Fruit fly (Drosophila melanogaster) whole organism, embryonic: Measurements from ENCODE around the gene CG2841.

ENCODE experiments used
- ATbp ChIP-seq: fragments of 200-800 bp; sonication (Bioruptor generic); optimal IDR thresholded peaks from 2 replicates; lab custom pipeline; 2017; ENCODE audit warnings: missing biosample characterization, mild to moderate bottlenecking, missing genetic modification characterization, missing genetic modification reagents
- BEAF-32 ChIP-seq: fragments of 200-800 bp; sonication (Bioruptor generic); optimal IDR thresholded peaks from 3 replicates; lab custom pipeline; 2017; ENCODE audit warnings: missing biosample characterization, missing genetic modification characterization, mild to moderate bottlenecking, moderate library complexity, missing genetic modification reagents
- CG11560 ChIP-seq: fragments of 200-800 bp; sonication (Bioruptor generic); IDR thresholded peaks from 3 replicates; pipeline ENCODE4 v1.3.6; 2022; ENCODE audit warnings: missing biosample characterization, missing genetic modification characterization
- CG13624 ChIP-seq: fragments of 200-800 bp; sonication (Bioruptor generic); optimal IDR thresholded peaks from 2 replicates; lab custom pipeline; 2016; ENCODE audit warnings: missing biosample characterization, missing genetic modification characterization
- CG15011 ChIP-seq: fragments of 200-800 bp; sonication (Bioruptor generic); optimal IDR thresholded peaks from 3 replicates; lab custom pipeline; 2018; ENCODE audit warnings: missing biosample characterization, mild to moderate bottlenecking, missing genetic modification characterization
- CG1529 ChIP-seq: fragments of 200-800 bp; sonication (Bioruptor generic); optimal IDR thresholded peaks from 3 replicates; lab custom pipeline; 2018; ENCODE audit warnings: missing biosample characterization, missing genetic modification characterization
- CG1647 ChIP-seq: fragments of 200-800 bp; sonication (Bioruptor generic); optimal IDR thresholded peaks from 3 replicates; lab custom pipeline; 2016; ENCODE audit warnings: missing biosample characterization, missing genetic modification characterization
- CG16815 ChIP-seq: fragments of 200-800 bp; sonication (Bioruptor generic); optimal IDR thresholded peaks from 3 replicates; lab custom pipeline; 2017; ENCODE audit warnings: missing biosample characterization, mild to moderate bottlenecking, missing genetic modification characterization
- CG31365 ChIP-seq: fragments of 200-800 bp; sonication (Bioruptor generic); optimal IDR thresholded peaks from 2 replicates; lab custom pipeline; 2018; ENCODE audit warnings: missing biosample characterization, mild to moderate bottlenecking, missing genetic modification characterization
- CG31441 ChIP-seq: fragments of 200-800 bp; sonication (Bioruptor generic); IDR thresholded peaks from 2 replicates; pipeline ENCODE4 v1.3.6; 2022; ENCODE audit warnings: missing biosample characterization, missing genetic modification characterization
- CG34422 ChIP-seq: fragments of 200-800 bp; sonication (Bioruptor generic); IDR thresholded peaks from 3 replicates; pipeline ENCODE4 v1.3.6; 2022; ENCODE audit warnings: missing biosample characterization, missing genetic modification characterization
- CG6254 ChIP-seq: fragments of 200-800 bp; sonication (Bioruptor generic); optimal IDR thresholded peaks from 3 replicates; lab custom pipeline; 2017; ENCODE audit warnings: mild to moderate bottlenecking, missing biosample characterization, missing genetic modification reagents, missing genetic modification characterization
- CG6683 ChIP-seq: fragments of 200-800 bp; sonication (Bioruptor generic); optimal IDR thresholded peaks from 2 replicates; lab custom pipeline; 2017; ENCODE audit warnings: missing biosample characterization, mild to moderate bottlenecking, missing genetic modification characterization, missing genetic modification reagents
- CG6689 ChIP-seq: fragments of 200-800 bp; sonication (Bioruptor generic); IDR thresholded peaks from 2 replicates; pipeline ENCODE4 v1.3.6; 2022; ENCODE audit warnings: missing biosample characterization, missing genetic modification characterization
- CG6813 ChIP-seq: fragments of 200-800 bp; sonication (Bioruptor generic); optimal IDR thresholded peaks from 2 replicates; lab custom pipeline; 2017; ENCODE audit warnings: missing biosample characterization, missing genetic modification characterization, mild to moderate bottlenecking, moderate library complexity, missing genetic modification reagents
- CG9609 ChIP-seq: fragments of 200-800 bp; sonication (Bioruptor generic); optimal IDR thresholded peaks from 3 replicates; lab custom pipeline; 2016; ENCODE audit warnings: missing biosample characterization, missing genetic modification characterization
- CG9727 ChIP-seq: fragments of 200-800 bp; sonication (Bioruptor generic); optimal IDR thresholded peaks from 3 replicates; lab custom pipeline; 2017; ENCODE audit warnings: missing biosample characterization, mild to moderate bottlenecking, missing genetic modification characterization
- Deaf1 ChIP-seq: fragments of 200-800 bp; optimal IDR thresholded peaks from 3 replicates; lab custom pipeline; 2019; ENCODE audit warnings: missing biosample characterization, mild to moderate bottlenecking, missing genetic modification characterization, moderate library complexity
- Drgx ChIP-seq: fragments of 200-800 bp; sonication (Bioruptor generic); IDR thresholded peaks from 2 replicates; pipeline ENCODE4 v1.3.6; 2022; ENCODE audit warnings: missing biosample characterization, missing genetic modification characterization
- ERR ChIP-seq: fragments of 200-800 bp; sonication (Bioruptor generic); optimal IDR thresholded peaks from 2 replicates; lab custom pipeline; 2016; ENCODE audit warnings: missing biosample characterization, missing genetic modification characterization
- HLH4C ChIP-seq: fragments of 200-800 bp; sonication (Bioruptor generic); IDR thresholded peaks from 3 replicates; pipeline ENCODE4 v1.3.6; 2022; ENCODE audit warnings: missing biosample characterization, missing genetic modification characterization; ENCODE audit not compliant: partially characterized antibody
- HmgD ChIP-seq: fragments of 200-800 bp; sonication (Bioruptor generic); optimal IDR thresholded peaks from 3 replicates; lab custom pipeline; 2016; ENCODE audit warnings: missing biosample characterization, missing genetic modification characterization
- Mes4 ChIP-seq: fragments of 200-800 bp; sonication (Bioruptor generic); optimal IDR thresholded peaks from 2 replicates; lab custom pipeline; 2016; ENCODE audit warnings: missing biosample characterization, missing genetic modification characterization
- NFAT ChIP-seq: fragments of 200-800 bp; sonication (Bioruptor generic); IDR thresholded peaks from 2 replicates; pipeline ENCODE4 v1.3.6; 2022; ENCODE audit warnings: missing biosample characterization, missing genetic modification characterization
- NK7.1 ChIP-seq: fragments of 200-800 bp; sonication (Bioruptor generic); optimal IDR thresholded peaks from 3 replicates; lab custom pipeline; 2016; ENCODE audit warnings: missing biosample characterization, missing genetic modification characterization
- Ravus ChIP-seq: fragments of 200-800 bp; sonication (Bioruptor generic); IDR thresholded peaks from 2 replicates; pipeline ENCODE4 v1.3.6; 2022; ENCODE audit warnings: missing biosample characterization, missing genetic modification characterization
- Rx ChIP-seq: fragments of 200-800 bp; sonication (Bioruptor generic); IDR thresholded peaks from 2 replicates; pipeline ENCODE4 v1.3.6; 2022; ENCODE audit warnings: missing biosample characterization, missing genetic modification characterization
- ab ChIP-seq: fragments of 200-800 bp; sonication (Bioruptor generic); optimal IDR thresholded peaks from 2 replicates; lab custom pipeline; 2016; ENCODE audit warnings: missing biosample characterization, missing genetic modification characterization
- bigmax ChIP-seq: fragments of 200-800 bp; sonication (Bioruptor generic); optimal IDR thresholded peaks from 2 replicates; lab custom pipeline; 2018; ENCODE audit warnings: missing biosample characterization, mild to moderate bottlenecking, missing genetic modification characterization
- disco-r ChIP-seq: fragments of 200-800 bp; sonication (Bioruptor generic); optimal IDR thresholded peaks from 2 replicates; lab custom pipeline; 2016; ENCODE audit warnings: missing biosample characterization, missing genetic modification characterization
- dmrt11E ChIP-seq: fragments of 200-800 bp; sonication (Bioruptor generic); optimal IDR thresholded peaks from 3 replicates; lab custom pipeline; 2018; ENCODE audit warnings: missing biosample characterization, mild to moderate bottlenecking, missing genetic modification characterization, moderate library complexity
- eyg ChIP-seq: fragments of 200-800 bp; sonication (Bioruptor generic); optimal IDR thresholded peaks from 3 replicates; lab custom pipeline; 2016; ENCODE audit warnings: missing biosample characterization, missing genetic modification characterization
- fd102C ChIP-seq: fragments of 200-800 bp; sonication (Bioruptor generic); optimal IDR thresholded peaks from 2 replicates; lab custom pipeline; 2018; ENCODE audit warnings: missing biosample characterization, mild to moderate bottlenecking, missing genetic modification characterization, moderate library complexity
- fd3F ChIP-seq: fragments of 200-800 bp; sonication (Bioruptor generic); optimal IDR thresholded peaks from 2 replicates; lab custom pipeline; 2018; ENCODE audit warnings: missing biosample characterization, mild to moderate bottlenecking, missing genetic modification characterization, moderate library complexity
- grau ChIP-seq: fragments of 200-800 bp; optimal IDR thresholded peaks from 3 replicates; lab custom pipeline; 2019; ENCODE audit warnings: missing biosample characterization, mild to moderate bottlenecking, missing genetic modification characterization, moderate library complexity
- knrl ChIP-seq: fragments of 200-800 bp; sonication (Bioruptor generic); IDR thresholded peaks from 3 replicates; pipeline ENCODE4 v1.3.6; 2022; ENCODE audit warnings: missing biosample characterization, missing genetic modification characterization; ENCODE audit not compliant: partially characterized antibody
- nerfin-1 ChIP-seq: fragments of 200-800 bp; sonication (Bioruptor generic); optimal IDR thresholded peaks from 3 replicates; lab custom pipeline; 2019; ENCODE audit warnings: missing biosample characterization, mild to moderate bottlenecking, missing genetic modification characterization, moderate library complexity
- nmo ChIP-seq: fragments of 200-800 bp; sonication (Bioruptor generic); optimal IDR thresholded peaks from 2 replicates; lab custom pipeline; 2018; ENCODE audit warnings: missing biosample characterization, mild to moderate bottlenecking, missing genetic modification characterization, moderate library complexity
- pan ChIP-seq, 4 experiments: fragments of >200 bp in 3 of 4; fragments of 200-800 bp in 1 of 4; sonication (Bioruptor generic) in 1 of 4; optimal IDR thresholded peaks in 3 of 4; IDR thresholded peaks in 1 of 4; 2 replicates each; pipeline versions ENCODE4 v1.3.6 to Lab custom; 2017 to 2022; ENCODE audit warnings: missing biosample characterization in 2 of 4, missing genetic modification characterization in 2 of 4, mixed read lengths in 1 of 4
- peb ChIP-seq: fragments of 200-800 bp; sonication (Bioruptor generic); IDR thresholded peaks from 2 replicates; pipeline ENCODE4 v1.3.6; 2022; ENCODE audit warnings: missing biosample characterization, missing genetic modification characterization
- pho ChIP-seq: fragments of 200-800 bp; sonication (Bioruptor generic); optimal IDR thresholded peaks from 2 replicates; lab custom pipeline; 2016; ENCODE audit warnings: missing biosample characterization, missing genetic modification characterization
- row ChIP-seq: fragments of 200-800 bp; sonication (Bioruptor generic); IDR thresholded peaks from 3 replicates; pipeline ENCODE4 v1.3.6; 2022; ENCODE audit warnings: missing biosample characterization, missing genetic modification characterization
- sc ChIP-seq, 3 experiments: fragments of >200 bp in 2 of 3; fragments of 200-800 bp in 1 of 3; sonication (Bioruptor generic) in 1 of 3; optimal IDR thresholded peaks; 2 replicates in 2 of 3; 3 replicates in 1 of 3; lab custom pipeline; 2017; ENCODE audit warnings: mild to moderate bottlenecking in 1 of 3, missing biosample characterization in 1 of 3, missing genetic modification characterization in 1 of 3, missing genetic modification reagents in 1 of 3
- tll ChIP-seq, 2 experiments: fragments of 200-800 bp in 1 of 2; fragments of >200 bp in 1 of 2; sonication (Bioruptor generic) in 1 of 2; optimal IDR thresholded peaks; 2 replicates each; lab custom pipeline; 2017 to 2019; ENCODE audit warnings: missing biosample characterization in 2 of 2, missing genetic modification characterization in 2 of 2, mild to moderate bottlenecking in 1 of 2, moderate library complexity in 1 of 2
- ttk ChIP-seq: fragments of 200-800 bp; sonication (Bioruptor generic); IDR thresholded peaks from 2 replicates; pipeline ENCODE4 v2.1.2; 2022; ENCODE audit warnings: missing biosample characterization, missing genetic modification characterization
- twi ChIP-seq: fragments of 200-800 bp; optimal IDR thresholded peaks from 2 replicates; lab custom pipeline; 2019; ENCODE audit warnings: missing biosample characterization, mild to moderate bottlenecking, missing genetic modification characterization, moderate library complexity
- tx ChIP-seq: fragments of 200-800 bp; sonication (Bioruptor generic); optimal IDR thresholded peaks from 2 replicates; lab custom pipeline; 2016; ENCODE audit warnings: missing biosample characterization, missing genetic modification characterization
- usp ChIP-seq: fragments of >200 bp; optimal IDR thresholded peaks from 2 replicates; lab custom pipeline; 2017; ENCODE audit warnings: missing biosample characterization, missing genetic modification characterization

CG2841 gene

DNA sequence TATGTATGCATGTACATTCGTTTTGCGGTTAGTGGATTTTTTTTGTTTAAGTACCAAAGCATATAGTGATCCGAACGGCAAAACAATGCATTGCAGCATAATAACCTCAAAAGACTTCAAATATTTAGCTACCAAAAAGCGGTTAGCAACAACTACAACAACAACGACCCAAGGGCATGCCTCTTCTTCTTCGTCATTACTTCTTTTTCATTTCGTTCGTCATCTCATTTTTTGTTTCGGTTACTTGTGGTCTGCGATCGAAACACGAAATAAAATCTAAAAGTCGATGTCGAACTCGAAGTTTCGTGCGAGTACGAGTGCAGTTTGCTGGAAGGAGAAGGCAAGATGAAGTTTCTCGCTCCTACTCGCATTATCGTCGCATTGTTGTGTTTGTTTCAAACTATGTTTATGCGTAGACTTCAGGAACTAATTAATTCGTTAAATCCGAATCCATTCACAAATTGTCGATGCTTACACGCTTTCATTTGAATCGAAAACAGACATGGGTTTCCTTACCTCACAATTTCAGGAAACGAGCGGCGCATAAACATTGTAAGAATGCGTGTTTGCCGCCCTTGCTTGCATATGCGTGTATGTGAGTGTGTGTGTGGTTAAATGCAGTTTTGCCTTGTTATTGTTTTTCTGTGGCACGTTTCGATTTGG lies 67.3 kb downstream of the CG2841 start (continued):
- TF ChIP-seq fd102C (GFP tag; lab: Kevin White, UChicago) (peak; percentile 90), tll (GFP tag; optimal IDR thresholded peaks at IDR 0.05; lab: Kevin White, UChicago) (peak in 1 of 2 experiments; percentile 75), nerfin-1 (tag; lab: Kevin White, UChicago) (peak; percentile 74), disco-r (peak; percentile 53), nmo (GFP tag; lab: Kevin White, UChicago) (peak; percentile 88), ERR (GFP tag; lab: Kevin White, UChicago) (peak; percentile 45), CG34422 (peak; percentile 83), dmrt11E (tag; lab: Kevin White, UChicago) (peak; percentile 95), ttk (GFP tag; lab: Robert Waterston, UW) (peak; percentile 73), CG6689 (GFP tag; lab: Robert Waterston, UW) (peak; percentile 90), CG1529 (GFP tag; lab: Kevin White, UChicago) (peak; percentile 80), NK7.1 (GFP tag; lab: Kevin White, UChicago) (peak; percentile 10), fd3F (GFP tag; lab: Kevin White, UChicago) (peak; percentile 30), usp (GFP tag; lab: Kevin White, UChicago) (no peak), knrl (GFP tag; lab: Robert Waterston, UW) (no peak), grau (tag; lab: Kevin White, UChicago) (peak; percentile 76), CG11560 (tag; lab: Robert Waterston, UW) (no peak), HLH4C (GFP tag; lab: Robert Waterston, UW) (no peak), CG31365 (tag; lab: Kevin White, UChicago) (peak; percentile 34), HmgD (peak; percentile 64), CG1647 (GFP tag; lab: Kevin White, UChicago) (peak; percentile 37), pho (GFP tag; lab: Kevin White, UChicago) (no peak), CG31441 (GFP tag; lab: Robert Waterston, UW) (peak; percentile 89), CG15011 (peak; percentile 2), tx (GFP tag; lab: Kevin White, UChicago) (peak; percentile 62), CG6813 (GFP tag; lab: Kevin White, UChicago) (peak; percentile 79), ATbp (GFP tag; lab: Kevin White, UChicago) (peak; percentile 79), CG6683 (no peak), Drgx (GFP tag; lab: Robert Waterston, UW) (peak; percentile 94), CG16815 (peak; percentile 53), peb (GFP tag; lab: Robert Waterston, UW) (peak; percentile 55; the same call in 1 of the 2 replicates), Mes4 (GFP tag; lab: Kevin White, UChicago) (peak; percentile 88), row (peak; percentile 90), bigmax (GFP tag; lab: Kevin White, UChicago) (no peak), CG13624 (GFP tag; lab: Kevin White, UChicago) (no peak), sc (optimal IDR thresholded peaks at IDR 0.05; lab: Kevin White, UChicago) (no peak), sc (GFP tag; optimal IDR thresholded peaks at IDR 0.05; lab: Kevin White, UChicago) (peak; percentile 75), Rx (peak; percentile 82), CG9609 (GFP tag; lab: Kevin White, UChicago) (peak; percentile 58), eyg (peak; percentile 53), BEAF-32 (GFP tag; lab: Kevin White, UChicago) (no peak), Ravus (GFP tag; lab: Robert Waterston, UW) (no peak; the same call in 1 of the 2 replicates), pan (optimal IDR thresholded peaks at IDR 0.05; lab: Kevin White, UChicago) (no peak), pan (GFP tag; optimal IDR thresholded peaks at IDR 0.05 in 1 of 2, IDR thresholded peaks at IDR 0.05 in 1 of 2) (peak in 1 of 2 experiments; percentile 88), ab (GFP tag; lab: Kevin White, UChicago) (peak; percentile 67), CG6254 (peak; percentile 72), NFAT (GFP tag; lab: Robert Waterston, UW) (0 out of 2 replicates have a peak, but pooled peaks have one; percentile 41), twi (tag; lab: Kevin White, UChicago) (peak; percentile 78), CG9727 (GFP tag; lab: Kevin White, UChicago) (peak; percentile 83), Deaf1 (tag; lab: Kevin White, UChicago) (peak; percentile 69)
